Worm (Caenorhabditis elegans) whole organism, young adult: ENCODE results near the gene mab-5.
A peak's percentile ranks its signal among the peaks of the same experiment; 100 is the strongest.

Source experiments
- D2030.7 ChIP-seq: fragments of 200-800 bp; sonication (Bioruptor generic); IDR thresholded peaks from 2 replicates; pipeline ENCODE4 v1.3.6; 2022; ENCODE audit warnings: missing genetic modification reagents, missing genetic modification characterization, missing compliant biosample characterization
- F10E7.11 ChIP-seq: sonication (generic microtip); optimal IDR thresholded peaks from 2 replicates; lab custom pipeline; 2017; ENCODE audit warnings: mild to moderate bottlenecking, missing genetic modification characterization, moderate library complexity, missing compliant biosample characterization
- F23B12.7 ChIP-seq: sonication (generic microtip); optimal IDR thresholded peaks from 2 replicates; lab custom pipeline; 2017; ENCODE audit warnings: missing genetic modification characterization, mild to moderate bottlenecking, missing compliant biosample characterization, antibody characterized with exemption, moderate library complexity; ENCODE audit not compliant: insufficient read depth
- Y53G8AR.9 ChIP-seq: fragments of 200-800 bp; sonication (Bioruptor generic); conservative IDR thresholded peaks from 2 replicates; pipeline ENCODE4 v1.3.6; 2022; ENCODE audit warnings: missing genetic modification reagents, missing genetic modification characterization, missing compliant biosample characterization
- Y95B8A.8 ChIP-seq: fragments of 200-800 bp; sonication (Bioruptor generic); IDR thresholded peaks from 2 replicates; pipeline ENCODE4 v1.3.6; 2022; ENCODE audit warnings: missing genetic modification reagents, missing genetic modification characterization, missing compliant biosample characterization
- ZK185.1 ChIP-seq: sonication (generic microtip); optimal IDR thresholded peaks from 2 replicates; lab custom pipeline; 2016; ENCODE audit warnings: mild to moderate bottlenecking, missing genetic modification characterization, missing compliant biosample characterization; ENCODE audit not compliant: poor library complexity, severe bottlenecking
- akir-1 ChIP-seq: fragments of 200-800 bp; sonication (Bioruptor generic); optimal IDR thresholded peaks from 2 replicates; lab custom pipeline; 2018; ENCODE audit warnings: mild to moderate bottlenecking, missing genetic modification characterization, moderate library complexity, missing compliant biosample characterization
- bed-1 ChIP-seq: fragments of 200-800 bp; sonication (Bioruptor generic); IDR thresholded peaks from 2 replicates; pipeline ENCODE4 v1.3.6; 2022; ENCODE audit warnings: missing genetic modification reagents, missing genetic modification characterization, missing compliant biosample characterization
- bed-2 ChIP-seq: fragments of 200-800 bp; sonication (Bioruptor generic); IDR thresholded peaks from 2 replicates; pipeline ENCODE4 v1.3.6; 2022; ENCODE audit warnings: missing genetic modification reagents, missing genetic modification characterization, missing compliant biosample characterization
- cebp-1 ChIP-seq, 2 experiments: fragments of 200-800 bp in 1 of 2; sonication (Bioruptor generic) in 1 of 2; sonication (generic microtip) in 1 of 2; IDR thresholded peaks in 1 of 2; optimal IDR thresholded peaks in 1 of 2; 2 replicates each; pipeline versions ENCODE4 v1.3.6 to Lab custom; 2017 to 2022; ENCODE audit warnings: missing compliant biosample characterization in 2 of 2, missing genetic modification characterization in 2 of 2, mild to moderate bottlenecking in 1 of 2, missing genetic modification reagents in 1 of 2, moderate library complexity in 1 of 2
- ceh-100 ChIP-seq: fragments of 200-800 bp; sonication (Bioruptor generic); IDR thresholded peaks from 2 replicates; pipeline ENCODE4 v1.3.6; 2022; ENCODE audit warnings: missing genetic modification reagents, missing genetic modification characterization, missing compliant biosample characterization
- ceh-27 ChIP-seq: fragments of 200-800 bp; sonication (Bioruptor generic); optimal IDR thresholded peaks from 2 replicates; lab custom pipeline; 2018; ENCODE audit warnings: mild to moderate bottlenecking, missing genetic modification characterization, moderate library complexity, missing compliant biosample characterization
- ceh-40 ChIP-seq: fragments of 200-800 bp; sonication (Bioruptor generic); IDR thresholded peaks from 2 replicates; pipeline ENCODE4 v1.3.6; 2022; ENCODE audit warnings: missing genetic modification characterization, missing compliant biosample characterization
- ceh-58 ChIP-seq: fragments of 200-800 bp; sonication (Bioruptor generic); IDR thresholded peaks from 2 replicates; pipeline ENCODE4 v1.3.6; 2022; ENCODE audit warnings: missing genetic modification characterization, missing compliant biosample characterization
- dox-1 ChIP-seq: fragments of 200-800 bp; sonication (Bioruptor generic); IDR thresholded peaks from 2 replicates; pipeline ENCODE4 v1.3.6; 2022; ENCODE audit warnings: missing genetic modification reagents, missing genetic modification characterization, missing compliant biosample characterization
- ekl-4 ChIP-seq: fragments of 200-800 bp; sonication (Bioruptor generic); IDR thresholded peaks from 2 replicates; pipeline ENCODE4 v1.3.6; 2022; ENCODE audit warnings: missing genetic modification reagents, missing genetic modification characterization, missing compliant biosample characterization
- fkh-3 ChIP-seq: sonication (generic microtip); optimal IDR thresholded peaks from 2 replicates; lab custom pipeline; 2016; ENCODE audit warnings: mild to moderate bottlenecking, missing genetic modification characterization, missing compliant biosample characterization
- him-1 ChIP-seq: sonication (generic microtip); optimal IDR thresholded peaks from 2 replicates; lab custom pipeline; 2016; ENCODE audit warnings: missing genotype, missing genetic modification reagents, missing genetic modification characterization, missing compliant biosample characterization
- hlh-26 ChIP-seq: fragments of 200-800 bp; sonication (Bioruptor generic); conservative IDR thresholded peaks from 2 replicates; pipeline ENCODE4 v1.3.6; 2022; ENCODE audit warnings: missing genetic modification reagents, missing genetic modification characterization, missing compliant biosample characterization
- hrde-1 ChIP-seq: sonication (generic microtip); optimal IDR thresholded peaks from 2 replicates; lab custom pipeline; 2016; ENCODE audit warnings: missing genetic modification characterization, mild to moderate bottlenecking, missing compliant biosample characterization, moderate library complexity, missing genotype, missing genetic modification reagents, borderline replicate concordance
- lin-40 ChIP-seq: sonication (generic microtip); optimal IDR thresholded peaks from 2 replicates; lab custom pipeline; 2016; ENCODE audit warnings: missing genetic modification characterization, mild to moderate bottlenecking, missing compliant biosample characterization, missing genotype, missing genetic modification reagents
- lin-54 ChIP-seq: fragments of 200-800 bp; sonication (Bioruptor generic); optimal IDR thresholded peaks from 2 replicates; lab custom pipeline; 2018; ENCODE audit warnings: mild to moderate bottlenecking, missing genetic modification characterization, missing compliant biosample characterization
- lir-1 ChIP-seq: fragments of 200-800 bp; sonication (Bioruptor generic); conservative IDR thresholded peaks from 2 replicates; pipeline ENCODE4 v1.3.6; 2022; ENCODE audit warnings: missing genetic modification reagents, missing genetic modification characterization, missing compliant biosample characterization
- madf-3 ChIP-seq: fragments of 200-800 bp; sonication (Bioruptor generic); IDR thresholded peaks from 2 replicates; pipeline ENCODE4 v1.3.6; 2022; ENCODE audit warnings: missing genetic modification reagents, missing genetic modification characterization, missing compliant biosample characterization
- madf-6 ChIP-seq: fragments of 200-800 bp; sonication (Bioruptor generic); IDR thresholded peaks from 2 replicates; pipeline ENCODE4 v1.3.6; 2022; ENCODE audit warnings: missing genetic modification reagents, missing genetic modification characterization, missing compliant biosample characterization
- mel-28 ChIP-seq: sonication (generic microtip); optimal IDR thresholded peaks from 2 replicates; lab custom pipeline; 2016; ENCODE audit warnings: borderline replicate concordance, mild to moderate bottlenecking, missing genetic modification characterization, missing compliant biosample characterization
- nfyb-1 ChIP-seq: fragments of 200-800 bp; sonication (Bioruptor generic); IDR thresholded peaks from 2 replicates; pipeline ENCODE4 v1.3.6; 2022; ENCODE audit warnings: missing genetic modification reagents, missing genetic modification characterization, missing compliant biosample characterization
- nhr-179 ChIP-seq: sonication (generic microtip); optimal IDR thresholded peaks from 2 replicates; lab custom pipeline; 2016; ENCODE audit warnings: mild to moderate bottlenecking, missing genetic modification characterization, missing compliant biosample characterization
- rcor-1 ChIP-seq: fragments of 200-800 bp; sonication (Bioruptor generic); IDR thresholded peaks from 2 replicates; pipeline ENCODE4 v1.3.6; 2022; ENCODE audit warnings: missing genetic modification reagents, missing genetic modification characterization, missing compliant biosample characterization
- repo-1 ChIP-seq: sonication (generic microtip); optimal IDR thresholded peaks from 2 replicates; lab custom pipeline; 2017; ENCODE audit warnings: mild to moderate bottlenecking, missing genetic modification characterization, missing compliant biosample characterization
- sdz-38 ChIP-seq: sonication (generic microtip); optimal IDR thresholded peaks from 2 replicates; lab custom pipeline; 2016; ENCODE audit warnings: missing genotype, missing genetic modification characterization, missing compliant biosample characterization
- sptf-2 ChIP-seq: fragments of 200-800 bp; sonication (Bioruptor generic); optimal IDR thresholded peaks from 2 replicates; lab custom pipeline; 2018; ENCODE audit warnings: mild to moderate bottlenecking, missing genetic modification characterization, missing compliant biosample characterization
- unc-62 ChIP-seq: fragments of 150-350 bp; optimal IDR thresholded peaks from 2 replicates; lab custom pipeline; 2014; ENCODE audit warnings: missing biosample characterization, missing genetic modification reagents, missing genetic modification characterization
- ztf-6 ChIP-seq: fragments of 200-800 bp; sonication (Bioruptor generic); IDR thresholded peaks from 2 replicates; pipeline ENCODE4 v1.3.6; 2022; ENCODE audit warnings: missing genetic modification reagents, missing genetic modification characterization, missing compliant biosample characterization

Gene mab-5

DNA sequence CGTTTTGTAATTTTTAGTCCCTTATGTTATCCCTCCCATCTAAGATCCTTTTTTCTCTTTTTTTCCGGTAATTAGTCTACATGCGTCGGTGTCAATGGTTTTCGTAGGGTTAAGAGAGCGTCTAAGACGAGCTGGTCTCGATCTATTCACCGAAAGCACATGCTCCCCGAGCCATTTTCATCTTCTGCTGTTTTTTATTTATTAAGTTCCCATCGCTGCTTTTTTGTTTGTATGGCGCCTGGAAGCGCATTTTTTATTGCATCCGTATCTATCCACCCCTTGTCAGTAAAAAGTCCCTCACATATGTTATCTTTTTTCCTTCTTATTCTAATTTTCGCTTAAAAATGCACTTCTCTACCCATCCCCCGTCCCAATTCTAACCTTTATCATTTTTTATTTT lies 46.4 kb downstream of the mab-5 start (continued):
- no peak for TF ChIP-seq lin-40 (tag; lab: Kevin White, UChicago)
- no peak for TF ChIP-seq hlh-26 (GFP tag; lab: Robert Waterston, UW)
- peak; percentile 71; the same call in 1 of the 2 replicates for TF ChIP-seq dox-1 (GFP tag; lab: Robert Waterston, UW)
- TF ChIP-seq F10E7.11 (tag; lab: Kevin White, UChicago): no peak
- TF ChIP-seq nfyb-1: 0 out of 2 replicates have a peak, but pooled peaks have one; percentile 45
- no peak for TF ChIP-seq madf-6 (GFP tag; lab: Robert Waterston, UW)
- no peak for TF ChIP-seq him-1 (tag; lab: Kevin White, UChicago)
- 0 out of 2 replicates have a peak, but pooled peaks have one; percentile 45 for TF ChIP-seq ceh-58
- no peak for TF ChIP-seq rcor-1
- TF ChIP-seq bed-2: no peak
- TF ChIP-seq mel-28 (tag; lab: Kevin White, UChicago): no peak
- no peak for TF ChIP-seq ceh-40 (GFP tag; lab: Robert Waterston, UW)
- TF ChIP-seq fkh-3 (tag; lab: Kevin White, UChicago): no peak
- TF ChIP-seq nhr-179: no peak
- TF ChIP-seq ceh-100 (GFP tag; lab: Robert Waterston, UW): no peak
- TF ChIP-seq bed-1: no peak
- no peak for TF ChIP-seq akir-1 (GFP tag; lab: Kevin White, UChicago)
- TF ChIP-seq lir-1 (GFP tag; lab: Robert Waterston, UW): no peak
- no peak for TF ChIP-seq ZK185.1
- no peak for TF ChIP-seq hrde-1 (tag; lab: Kevin White, UChicago)
- TF ChIP-seq sptf-2: no peak

- TF ChIP-seq F23B12.7 (tag; lab: Kevin White, UChicago) (no peak), madf-6 (GFP tag; lab: Robert Waterston, UW) (peak; percentile 16; the same call in 1 of the 2 replicates)
Observed at ce11 chrIII:7736003-7736402, 47.3 kb downstream of the mab-5 start.

- TF ChIP-seq unc-62: peak; percentile 40
- TF ChIP-seq madf-3 (GFP tag; lab: Robert Waterston, UW): no peak
- no peak for TF ChIP-seq D2030.7 (GFP tag; lab: Robert Waterston, UW)
Observed at ce11 chrIII:7734105-7734504, 49.1 kb downstream of the mab-5 start.

DNA sequence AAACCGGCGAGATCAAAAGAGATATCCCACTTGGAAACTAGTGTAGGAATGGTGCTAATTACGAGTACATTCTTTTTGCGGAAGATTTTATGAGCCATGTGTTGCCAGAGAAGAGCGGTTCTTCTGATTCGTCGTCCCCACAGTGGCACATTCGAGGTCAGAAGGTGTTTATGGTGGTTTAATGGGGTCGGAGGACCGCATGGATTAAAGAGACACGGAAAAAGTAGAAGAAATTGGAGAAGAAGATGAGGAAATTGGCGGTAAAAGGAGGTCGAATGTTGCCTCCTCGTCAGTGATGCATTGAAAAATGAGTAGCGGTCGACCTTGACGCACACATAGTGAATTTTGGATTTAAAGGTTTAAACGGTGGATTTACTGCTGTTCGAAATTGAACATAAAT lies 49.7 kb downstream of the mab-5 start:
- TF ChIP-seq repo-1 (tag; lab: Kevin White, UChicago): peak; percentile 30
- TF ChIP-seq lin-54 (GFP tag; lab: Kevin White, UChicago): peak; percentile 10
- TF ChIP-seq F23B12.7 (tag; lab: Kevin White, UChicago): no peak
- TF ChIP-seq cebp-1 (GFP tag; IDR thresholded peaks at IDR 0.05; lab: Robert Waterston, UW): peak; percentile 34; the same call in 1 of the 2 replicates
- TF ChIP-seq cebp-1 (tag; optimal IDR thresholded peaks at IDR 0.05; lab: Kevin White, UChicago): no peak
- no peak for TF ChIP-seq ceh-27 (GFP tag; lab: Kevin White, UChicago)
- no peak for TF ChIP-seq sdz-38 (tag; lab: Kevin White, UChicago)

ce11 chrIII:7731085-7731484 lies 52.2 kb downstream of the mab-5 start:
- TF ChIP-seq ekl-4 (GFP tag; lab: Robert Waterston, UW) (peak; percentile 29; the same call in 1 of the 2 replicates), Y53G8AR.9 (GFP tag; lab: Robert Waterston, UW) (0 out of 2 replicates have a peak, but pooled peaks have one; percentile 10), nfyb-1 (0 out of 2 replicates have a peak, but pooled peaks have one; percentile 41), ztf-6 (no peak), Y95B8A.8 (GFP tag; lab: Robert Waterston, UW) (no peak)
